Fruit fly (Drosophila melanogaster): ENCODE measurements around the gene Alg9.

Alg9 gene

dm6 chr3R:25193726-25194204 lies 27.6 kb upstream of the Alg9 start, which contains the start of gene lobo (continued):
- TF ChIP-seq N (GFP tag; optimal IDR thresholded peaks at IDR 0.05) (no peak), lola (GFP tag; optimal IDR thresholded peaks at IDR 0.05) (no peak), dl (GFP tag; optimal IDR thresholded peaks at IDR 0.05; ENCODE audit: insufficient read depth in 1 of 2, partially characterized antibody in 2 of 2) (no peak), CG32264 (GFP tag; optimal IDR thresholded peaks at IDR 0.05) (no peak), Rel (GFP tag; optimal IDR thresholded peaks at IDR 0.05) (no peak), Rel (tag; optimal IDR thresholded peaks at IDR 0.05) (no peak), psq (GFP tag; optimal IDR thresholded peaks at IDR 0.05) (no peak), pan (optimal IDR thresholded peaks at IDR 0.05) (no peak), CG9705 (GFP tag; optimal IDR thresholded peaks at IDR 0.05) (peak; percentile 56), Abd-B (GFP tag; optimal IDR thresholded peaks at IDR 0.05) (no peak), HLH106 (tag; optimal IDR thresholded peaks at IDR 0.05) (peak; percentile 37), tai (GFP tag; optimal IDR thresholded peaks at IDR 0.05) (no peak), h (GFP tag; optimal IDR thresholded peaks at IDR 0.05) (no peak)

DNA sequence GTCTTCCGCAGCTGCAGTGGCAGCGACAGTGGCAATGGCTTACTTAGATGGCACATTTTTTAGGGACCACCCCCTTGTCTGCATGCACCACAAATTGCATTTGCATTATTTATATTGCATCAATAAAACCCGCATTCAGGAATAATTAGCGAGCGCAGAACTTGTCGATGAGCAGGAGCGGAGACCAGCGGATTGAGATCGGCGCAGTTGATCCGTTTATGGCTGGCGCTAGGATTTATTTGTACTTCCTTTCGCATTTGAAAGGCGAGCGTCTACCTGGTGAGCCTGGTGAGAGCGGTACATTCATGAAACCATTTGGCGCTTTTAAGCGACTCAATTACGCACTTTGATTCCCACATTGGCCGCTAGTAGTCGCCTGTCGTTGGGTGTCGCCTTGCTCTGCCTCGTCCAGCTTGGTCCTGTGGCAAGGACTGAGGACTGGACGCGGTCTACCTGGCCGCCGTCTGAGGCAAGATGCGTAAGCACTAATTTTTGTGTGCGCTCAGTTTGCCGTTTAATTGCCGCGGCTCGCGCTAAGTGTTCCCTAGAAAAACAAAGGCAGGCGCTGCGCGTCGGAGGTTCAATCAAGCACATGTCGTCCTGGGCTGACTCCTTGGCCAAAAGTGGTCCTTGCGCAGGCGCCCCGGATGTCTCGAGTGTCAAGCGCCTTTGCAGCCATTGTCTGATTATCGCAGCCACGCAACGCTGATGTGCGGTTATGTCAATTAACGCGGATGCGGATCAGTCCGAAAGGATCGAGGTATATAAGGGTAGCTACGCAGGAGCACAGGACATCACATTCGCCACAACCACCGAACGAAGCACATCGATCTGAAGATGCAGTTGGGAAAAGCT lies 26.4 kb upstream of the Alg9 start, which contains the start of gene CG13653:
TSS of gene CG13653 (plus strand) at position 805 of the 855 bp plus-strand sequence.
- TF ChIP-seq Jra (GFP tag; optimal IDR thresholded peaks at IDR 0.05) (no peak), Rel (GFP tag; optimal IDR thresholded peaks at IDR 0.05) (no peak), Rel (tag; optimal IDR thresholded peaks at IDR 0.05) (no peak), psq (GFP tag; optimal IDR thresholded peaks at IDR 0.05) (no peak), CG32264 (GFP tag; optimal IDR thresholded peaks at IDR 0.05) (no peak), sv (GFP tag; optimal IDR thresholded peaks at IDR 0.05) (no peak), CG9705 (GFP tag; optimal IDR thresholded peaks at IDR 0.05) (no peak)

- peak; percentile 3 for TF ChIP-seq Vsx2 (GFP tag; optimal IDR thresholded peaks at IDR 0.05; ENCODE audit: partially characterized antibody)
- TF ChIP-seq sv (GFP tag; optimal IDR thresholded peaks at IDR 0.05), result no peak
Observed at dm6 chr3R:25199321-25199868, 22.0 kb upstream of the Alg9 start, which contains the start of gene CG13654. TSS of gene CG13654 (plus strand) at chr3R:25199818.

DNA sequence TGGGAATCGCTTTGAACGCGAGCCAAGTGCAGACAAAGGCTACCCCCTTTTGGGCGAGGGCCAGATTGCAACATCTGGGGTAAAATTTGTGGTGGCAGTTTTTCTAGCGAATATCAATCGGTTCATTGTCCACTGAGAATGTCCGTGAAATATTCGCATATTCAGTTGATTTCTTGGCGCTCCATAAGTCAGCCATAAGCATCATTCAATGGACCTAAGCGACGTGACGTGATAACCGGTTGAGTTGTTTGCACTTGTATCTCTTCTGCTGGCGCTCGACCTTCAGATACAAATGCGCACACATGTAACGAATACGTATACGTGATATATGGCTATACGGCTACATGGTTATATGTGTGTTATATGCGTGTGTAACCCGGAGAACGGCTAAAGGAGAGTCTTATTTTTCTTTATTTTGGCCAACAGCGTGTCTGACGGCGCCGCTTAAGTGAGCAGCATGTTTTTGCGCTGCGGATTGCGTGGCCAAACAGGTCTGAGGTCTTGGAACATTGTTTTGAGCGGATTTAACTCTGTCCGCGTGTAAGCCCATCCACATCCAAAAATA lies 15.9 kb upstream of the Alg9 start:
- no peak for TF ChIP-seq Dfd (GFP tag; optimal IDR thresholded peaks at IDR 0.05)
- TF ChIP-seq CrebA (GFP tag; optimal IDR thresholded peaks at IDR 0.05; ENCODE audit: borderline replicate concordance), result peak; percentile 4
- TF ChIP-seq Dif (GFP tag; optimal IDR thresholded peaks at IDR 0.05; ENCODE audit: partially characterized antibody), result peak; percentile 2
- TF ChIP-seq fru (GFP tag; optimal IDR thresholded peaks at IDR 0.05), result peak; percentile 9
- peak; percentile 2 for TF ChIP-seq brk (GFP tag; optimal IDR thresholded peaks at IDR 0.05)
- peak; percentile 2 for TF ChIP-seq Sp1 (GFP tag; optimal IDR thresholded peaks at IDR 0.05)
- no peak for TF ChIP-seq Hr78 (GFP tag; optimal IDR thresholded peaks at IDR 0.05)
- TF ChIP-seq br (GFP tag; optimal IDR thresholded peaks at IDR 0.05), result peak; percentile 24
- no peak for TF ChIP-seq jim (GFP tag; optimal IDR thresholded peaks at IDR 0.05)
- no peak for TF ChIP-seq dmrt93B (GFP tag; optimal IDR thresholded peaks at IDR 0.05)
- no peak for TF ChIP-seq foxo (GFP tag; optimal IDR thresholded peaks at IDR 0.05)

- peak; percentile 38 for TF ChIP-seq sage (GFP tag; optimal IDR thresholded peaks at IDR 0.05)
- no peak for TF ChIP-seq N (GFP tag; optimal IDR thresholded peaks at IDR 0.05)
- peak; percentile 63 for TF ChIP-seq Hnf4 (GFP tag; optimal IDR thresholded peaks at IDR 0.05)
- no peak for TF ChIP-seq CrebA (GFP tag; optimal IDR thresholded peaks at IDR 0.05; ENCODE audit: borderline replicate concordance)
- TF ChIP-seq pan (optimal IDR thresholded peaks at IDR 0.05), result no peak
- no peak for TF ChIP-seq Hr78 (GFP tag; optimal IDR thresholded peaks at IDR 0.05)
- TF ChIP-seq Jra (GFP tag; optimal IDR thresholded peaks at IDR 0.05), result no peak
- TF ChIP-seq Mio (GFP tag; optimal IDR thresholded peaks at IDR 0.05), result no peak
- no peak for TF ChIP-seq Dfd (GFP tag; optimal IDR thresholded peaks at IDR 0.05)
- TF ChIP-seq jim (GFP tag; optimal IDR thresholded peaks at IDR 0.05), result no peak
- TF ChIP-seq dl (GFP tag; optimal IDR thresholded peaks at IDR 0.05; ENCODE audit: insufficient read depth in 1 of 2, partially characterized antibody in 2 of 2), result no peak
- TF ChIP-seq psq (GFP tag; optimal IDR thresholded peaks at IDR 0.05), result peak; percentile 65
- peak; percentile 50 for TF ChIP-seq br (GFP tag; optimal IDR thresholded peaks at IDR 0.05)
- peak; percentile 78 for TF ChIP-seq rgr (GFP tag; optimal IDR thresholded peaks at IDR 0.05)
- no peak for TF ChIP-seq Dif (GFP tag; optimal IDR thresholded peaks at IDR 0.05; ENCODE audit: partially characterized antibody)
- TF ChIP-seq Rel (GFP tag; optimal IDR thresholded peaks at IDR 0.05), result no peak
- no peak for TF ChIP-seq Rel (tag; optimal IDR thresholded peaks at IDR 0.05)
- no peak for TF ChIP-seq Abd-B (GFP tag; optimal IDR thresholded peaks at IDR 0.05)
- peak; percentile 64 for TF ChIP-seq ey (GFP tag; optimal IDR thresholded peaks at IDR 0.05)
- TF ChIP-seq dmrt93B (GFP tag; optimal IDR thresholded peaks at IDR 0.05), result peak; percentile 45
- peak in 1 of 2 experiments; percentile 78 for TF ChIP-seq foxo (GFP tag; optimal IDR thresholded peaks at IDR 0.05)
- peak; percentile 43 for TF ChIP-seq woc (GFP tag; optimal IDR thresholded peaks at IDR 0.05)
- TF ChIP-seq lola (GFP tag; optimal IDR thresholded peaks at IDR 0.05), result no peak
- TF ChIP-seq Hr83 (GFP tag; optimal IDR thresholded peaks at IDR 0.05; ENCODE audit: poor library complexity, severe bottlenecking), result no peak
- peak; percentile 15 for TF ChIP-seq brk (GFP tag; optimal IDR thresholded peaks at IDR 0.05)
- peak; percentile 63 for TF ChIP-seq sv (GFP tag; optimal IDR thresholded peaks at IDR 0.05)
- no peak for TF ChIP-seq Vsx2 (GFP tag; optimal IDR thresholded peaks at IDR 0.05; ENCODE audit: partially characterized antibody)
- peak; percentile 20 for TF ChIP-seq tai (GFP tag; optimal IDR thresholded peaks at IDR 0.05)
Observed at dm6 chr3R:25207405-25208003, 13.9 kb upstream of the Alg9 start.
